Fruit fly (Drosophila melanogaster): Measurements from ENCODE around the gene GNBP3.

DNA sequence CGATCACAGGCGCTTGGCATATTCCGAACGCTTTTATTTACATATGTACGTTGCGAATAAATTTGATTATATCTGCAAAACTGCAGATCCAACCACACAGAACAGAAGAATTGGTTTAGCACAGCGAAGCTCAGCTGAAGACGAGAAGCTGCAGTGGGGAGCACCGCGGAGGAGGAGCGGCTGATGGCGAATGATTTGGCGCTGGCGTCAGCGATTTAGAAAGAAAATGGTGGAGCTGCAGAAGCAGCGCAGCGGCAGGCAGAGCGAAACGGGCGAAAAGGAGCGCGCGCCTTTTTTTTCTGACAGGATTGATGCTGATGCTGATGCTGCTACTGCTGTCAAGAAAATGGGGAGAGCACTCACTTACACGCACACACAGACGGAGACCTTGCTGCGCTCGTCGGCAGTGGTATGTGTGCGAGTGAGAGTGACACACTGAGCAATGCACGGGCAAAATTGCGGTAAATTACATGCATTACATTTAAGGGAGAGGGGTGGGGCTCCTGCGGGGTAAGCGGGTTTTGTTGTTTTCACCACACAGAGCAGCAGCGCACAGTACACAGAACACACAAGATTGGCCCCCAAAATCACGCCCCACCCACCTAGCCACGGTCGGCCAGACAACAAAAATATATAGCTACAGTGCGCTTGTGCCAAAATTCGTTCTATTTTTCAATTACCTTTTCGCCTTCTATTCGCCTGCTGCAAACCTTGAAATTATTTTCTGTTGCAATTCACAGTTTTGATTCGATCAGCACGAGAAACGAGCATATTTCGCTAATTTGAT is 42.3 kb downstream of the GNBP3 start:
- no peak for TF ChIP-seq Clk (GFP tag; optimal IDR thresholded peaks at IDR 0.05)
- peak; percentile 91 for TF ChIP-seq tj (GFP tag; optimal IDR thresholded peaks at IDR 0.05)
- TF ChIP-seq CG12768 (GFP tag; optimal IDR thresholded peaks at IDR 0.05) = peak; percentile 49
- peak; percentile 42 for TF ChIP-seq cic (GFP tag; optimal IDR thresholded peaks at IDR 0.05)

Data from whole organism, adult.